Worm (Caenorhabditis elegans) whole organism, early embryonic: ENCODE measurements around the gene cpt-2.

ENCODE experiments used
- B0310.2 ChIP-seq: sonication (generic microtip); optimal IDR thresholded peaks from 2 replicates; lab custom pipeline; 2016; ENCODE audit warnings: mild to moderate bottlenecking, missing genetic modification characterization, missing compliant biosample characterization
- ama-1 ChIP-seq: fragments of 150-350 bp; optimal IDR thresholded peaks from 2 replicates; lab custom pipeline; 2014
- ceh-13 ChIP-seq: fragments of 200-800 bp; sonication (Bioruptor generic); optimal IDR thresholded peaks from 2 replicates; lab custom pipeline; 2018; ENCODE audit warnings: mild to moderate bottlenecking, missing genetic modification characterization, missing compliant biosample characterization
- ets-7 ChIP-seq: sonication (generic microtip); optimal IDR thresholded peaks from 2 replicates; lab custom pipeline; 2016; ENCODE audit warnings: missing genotype, missing genetic modification characterization, missing compliant biosample characterization
- flt-1 ChIP-seq: fragments of 200-800 bp; sonication (Bioruptor generic); IDR thresholded peaks from 2 replicates; pipeline ENCODE4 v1.3.6; 2022; ENCODE audit warnings: missing genetic modification characterization, missing compliant biosample characterization
- hmbx-1 ChIP-seq: sonication (generic microtip); optimal IDR thresholded peaks from 2 replicates; lab custom pipeline; 2016; ENCODE audit warnings: mild to moderate bottlenecking, missing genetic modification characterization, missing compliant biosample characterization
- hmg-4 ChIP-seq: fragments of 200-800 bp; sonication (Bioruptor generic); optimal IDR thresholded peaks from 2 replicates; lab custom pipeline; 2018; ENCODE audit warnings: mild to moderate bottlenecking, missing genetic modification characterization, missing compliant biosample characterization
- pes-1 ChIP-seq: fragments of 200-800 bp; sonication (Bioruptor generic); IDR thresholded peaks from 2 replicates; pipeline ENCODE4 v1.3.6; 2022; ENCODE audit warnings: missing genetic modification reagents, missing genetic modification characterization, missing compliant biosample characterization
- sea-1 ChIP-seq: fragments of 200-800 bp; sonication (Bioruptor generic); conservative IDR thresholded peaks from 2 replicates; pipeline ENCODE4 v1.3.6; 2022; ENCODE audit warnings: missing genetic modification characterization, missing compliant biosample characterization
- tbx-37 ChIP-seq: fragments of 200-800 bp; sonication (Bioruptor generic); conservative IDR thresholded peaks from 2 replicates; pipeline ENCODE4 v1.3.6; 2022; ENCODE audit warnings: missing genetic modification reagents, missing genetic modification characterization, missing compliant biosample characterization
- tra-4 ChIP-seq: sonication (generic microtip); optimal IDR thresholded peaks from 2 replicates; lab custom pipeline; 2017; ENCODE audit warnings: missing genetic modification characterization, missing compliant biosample characterization

DNA sequence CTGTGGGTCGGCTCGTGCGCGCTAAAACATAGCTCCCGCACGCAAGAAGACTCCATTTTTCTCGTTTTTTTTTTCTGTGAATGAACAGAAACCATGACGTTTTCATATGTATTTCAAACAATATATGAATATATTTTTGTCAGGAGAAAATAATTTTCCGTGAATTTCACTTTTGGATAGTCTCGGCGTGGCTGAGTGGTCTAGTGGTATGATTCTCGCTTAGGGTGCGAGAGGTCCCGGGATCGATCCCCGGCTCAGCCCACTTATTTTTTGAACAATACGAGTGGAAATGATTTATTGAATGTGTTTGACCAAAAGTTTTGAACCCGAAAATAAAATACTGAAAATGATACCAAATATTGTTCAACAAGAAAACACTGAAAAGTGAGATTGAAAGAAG lies 51.9 kb downstream of the cpt-2 start:
- TF ChIP-seq flt-1 (GFP tag; lab: Robert Waterston, UW) (no peak), ets-7 (tag; lab: Kevin White, UChicago) (no peak), tbx-37 (GFP tag; lab: Robert Waterston, UW) (no peak), hmbx-1 (no peak), ama-1 (lab: Kevin White, UChicago) (no peak), B0310.2 (tag; lab: Kevin White, UChicago) (no peak), tra-4 (tag; lab: Kevin White, UChicago) (no peak), hmg-4 (no peak), sea-1 (GFP tag; lab: Robert Waterston, UW) (no peak), ceh-13 (GFP tag; lab: Kevin White, UChicago) (no peak), pes-1 (no peak)
